Worm (Caenorhabditis elegans): Measurements from ENCODE around the gene pept-2.

pept-2 gene

DNA sequence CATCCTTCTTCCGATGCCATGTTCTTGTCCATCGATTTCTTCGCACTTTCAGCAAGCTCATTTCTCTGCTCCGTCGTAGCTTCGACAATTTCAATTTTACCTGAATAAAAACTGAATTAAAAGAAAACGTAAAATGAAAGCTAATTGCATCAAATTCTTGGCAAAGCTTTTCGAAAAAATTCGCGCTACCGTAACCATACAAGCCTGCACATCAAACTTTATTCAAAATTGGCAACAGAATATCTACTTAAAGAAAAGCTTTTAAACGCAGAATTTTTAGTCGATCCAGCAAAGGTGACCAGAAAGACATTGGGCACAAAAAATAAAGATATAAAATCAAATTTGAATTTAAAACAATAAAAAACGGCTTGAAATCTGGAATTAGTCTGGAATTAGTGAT lies 51.8 kb downstream of the pept-2 start (continued):
- TF ChIP-seq madf-6 (GFP tag; IDR thresholded peaks at IDR 0.05) (peak; percentile 69), let-607 (tag; optimal IDR thresholded peaks at IDR 0.05) (no peak), nfya-1 (tag; optimal IDR thresholded peaks at IDR 0.05; ENCODE audit: borderline replicate concordance, insufficient read depth) (no peak), K12H6.12 (tag; optimal IDR thresholded peaks at IDR 0.05) (no peak), F57C9.4 (tag; optimal IDR thresholded peaks at IDR 0.05) (no peak), madf-3 (GFP tag; IDR thresholded peaks at IDR 0.05) (no peak), F49E8.2 (tag; optimal IDR thresholded peaks at IDR 0.05; ENCODE audit: insufficient read depth) (peak; percentile 29), lsl-1 (GFP tag; optimal IDR thresholded peaks at IDR 0.05) (peak; percentile 57)

DNA sequence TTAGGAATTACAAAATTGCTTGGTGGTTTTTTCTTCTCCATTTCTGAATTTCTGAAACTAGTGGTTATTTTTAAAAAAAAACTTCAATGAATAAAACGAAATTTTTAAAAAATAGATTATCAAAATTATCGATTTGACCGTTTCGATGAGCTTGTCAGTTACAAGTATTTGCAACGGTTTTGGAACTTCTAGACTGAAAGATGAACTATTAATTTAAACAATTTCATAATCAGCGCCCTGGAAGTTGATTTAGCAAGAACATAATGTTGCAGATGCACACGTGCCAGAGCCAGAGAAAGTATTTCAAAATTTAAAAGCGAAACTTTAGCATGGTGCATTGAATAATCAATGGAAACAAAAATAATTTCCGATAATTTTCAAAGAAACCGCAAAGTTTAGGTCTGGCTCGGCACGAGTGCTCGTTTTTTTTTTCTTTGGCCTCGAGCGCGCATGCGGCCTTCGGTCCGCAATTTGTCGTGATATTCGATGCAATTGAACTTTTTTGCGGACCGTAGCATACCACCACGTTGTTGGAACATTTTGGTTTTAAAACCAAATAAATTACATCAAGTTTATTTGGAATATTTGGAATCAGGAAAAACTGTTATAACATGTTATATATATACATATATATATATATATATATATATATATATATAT lies 52.4 kb downstream of the pept-2 start, which contains the start of gene T11G6.5:
TSS of gene T11G6.5 (minus strand) at position 51 of the 660 bp plus-strand sequence.
- TF ChIP-seq snpc-1.3 (tag; optimal IDR thresholded peaks at IDR 0.05; ENCODE audit: insufficient read depth) (no peak), ceh-79 (tag; optimal IDR thresholded peaks at IDR 0.05) (no peak), ceh-100 (GFP tag; IDR thresholded peaks at IDR 0.05) (no peak), B0019.2 (GFP tag; conservative IDR thresholded peaks at IDR 0.05) (no peak), F23B12.7 (tag; optimal IDR thresholded peaks at IDR 0.05; ENCODE audit: insufficient read depth) (peak; percentile 44), ekl-4 (GFP tag; IDR thresholded peaks at IDR 0.05) (no peak), hrde-1 (tag; optimal IDR thresholded peaks at IDR 0.05; ENCODE audit: borderline replicate concordance) (no peak), snpc-1.1 (tag; optimal IDR thresholded peaks at IDR 0.05; ENCODE audit: insufficient read depth) (no peak), dox-1 (GFP tag; IDR thresholded peaks at IDR 0.05) (0 out of 2 replicates have a peak, but pooled peaks have one; percentile 28), ZK185.1 (tag; optimal IDR thresholded peaks at IDR 0.05; ENCODE audit: poor library complexity, severe bottlenecking) (no peak), Y79H2A.3 (GFP tag; conservative IDR thresholded peaks at IDR 0.05) (no peak), aptf-3 (GFP tag; IDR thresholded peaks at IDR 0.05) (no peak), F52B5.7 (tag; optimal IDR thresholded peaks at IDR 0.05) (no peak), tlf-1 (GFP tag; optimal IDR thresholded peaks at IDR 0.05) (no peak), sea-2 (GFP tag; IDR thresholded peaks at IDR 0.05) (no peak), Y67H2A.10 (GFP tag; conservative IDR thresholded peaks at IDR 0.05) (no peak), mcd-1 (GFP tag; IDR thresholded peaks at IDR 0.05) (peak; percentile 24; the same call in 1 of the 2 replicates), ccch-3 (GFP tag; optimal IDR thresholded peaks at IDR 0.05) (no peak), rpc-1 (optimal IDR thresholded peaks at IDR 0.05) (no peak), rpc-1 (tag; optimal IDR thresholded peaks at IDR 0.05) (no peak), nfya-1 (tag; optimal IDR thresholded peaks at IDR 0.05; ENCODE audit: borderline replicate concordance, insufficient read depth) (no peak), lin-54 (GFP tag; optimal IDR thresholded peaks at IDR 0.05) (no peak), ama-1 (optimal IDR thresholded peaks at IDR 0.05) (no peak), ama-1 (GFP tag; optimal IDR thresholded peaks at IDR 0.05) (no peak), lsl-1 (GFP tag; optimal IDR thresholded peaks at IDR 0.05) (peak; percentile 50), snpc-4 (GFP tag; optimal IDR thresholded peaks at IDR 0.05) (no peak), snpc-4 (tag; optimal IDR thresholded peaks at IDR 0.05) (peak in 1 of 4 experiments; percentile 13), tbx-9 (tag; optimal IDR thresholded peaks at IDR 0.05; ENCODE audit: borderline replicate concordance) (no peak), Y56A3A.18 (GFP tag; IDR thresholded peaks at IDR 0.05) (no peak), B0336.3 (GFP tag; IDR thresholded peaks at IDR 0.05) (no peak), sdz-38 (tag; optimal IDR thresholded peaks at IDR 0.05) (no peak), mes-4 (tag; optimal IDR thresholded peaks at IDR 0.05) (no peak), attf-6 (GFP tag; IDR thresholded peaks at IDR 0.05) (no peak), ceh-58 (GFP tag; IDR thresholded peaks at IDR 0.05) (no peak), nhr-27 (tag; optimal IDR thresholded peaks at IDR 0.05) (no peak), somi-1 (GFP tag; optimal IDR thresholded peaks at IDR 0.05) (no peak), chd-7 (tag; optimal IDR thresholded peaks at IDR 0.05) (no peak), let-526 (GFP tag; IDR thresholded peaks at IDR 0.05) (no peak), sptf-2 (GFP tag; optimal IDR thresholded peaks at IDR 0.05) (no peak), rec-8 (tag; optimal IDR thresholded peaks at IDR 0.05) (no peak)
